Fruit fly (Drosophila melanogaster) whole organism, embryonic: ENCODE measurements around the gene TwdlQ.

Source experiments
- Adf1 ChIP-seq: fragments of 200-800 bp; sonication (Bioruptor generic); IDR thresholded peaks from 2 replicates; pipeline ENCODE4 v1.3.6; 2022; ENCODE audit warnings: missing biosample characterization, missing genetic modification characterization
- Antp ChIP-seq: fragments of 200-800 bp; sonication (Bioruptor generic); optimal IDR thresholded peaks from 3 replicates; lab custom pipeline; 2016; ENCODE audit warnings: missing biosample characterization, missing genetic modification characterization
- Bgb ChIP-seq: fragments of 200-800 bp; sonication (Bioruptor generic); IDR thresholded peaks from 2 replicates; pipeline ENCODE4 v1.3.6; 2022; ENCODE audit warnings: missing biosample characterization, missing genetic modification characterization; ENCODE audit not compliant: partially characterized antibody
- CG10366 ChIP-seq: fragments of 200-800 bp; sonication (Bioruptor generic); IDR thresholded peaks from 2 replicates; pipeline ENCODE4 v1.3.6; 2022; ENCODE audit warnings: missing biosample characterization, missing genetic modification characterization
- CG10565 ChIP-seq: fragments of 200-800 bp; sonication (Bioruptor generic); optimal IDR thresholded peaks from 3 replicates; lab custom pipeline; 2016; ENCODE audit warnings: missing biosample characterization, mild to moderate bottlenecking, missing genetic modification characterization
- CG11093 ChIP-seq: fragments of 200-800 bp; sonication (Bioruptor generic); IDR thresholded peaks from 3 replicates; pipeline ENCODE4 v1.3.6; 2022; ENCODE audit warnings: missing biosample characterization, missing genetic modification characterization
- CG12104 ChIP-seq: fragments of 200-800 bp; sonication (Bioruptor generic); optimal IDR thresholded peaks from 3 replicates; lab custom pipeline; 2016; ENCODE audit warnings: missing biosample characterization, missing genetic modification characterization
- CG12219 ChIP-seq: fragments of 200-800 bp; sonication (Bioruptor generic); optimal IDR thresholded peaks from 3 replicates; lab custom pipeline; 2018; ENCODE audit warnings: missing biosample characterization, mild to moderate bottlenecking, missing genetic modification characterization
- CG12942 ChIP-seq: fragments of 200-800 bp; sonication (Bioruptor generic); optimal IDR thresholded peaks from 3 replicates; lab custom pipeline; 2016; ENCODE audit warnings: missing biosample characterization, missing genetic modification characterization
- CG17829 ChIP-seq: fragments of 200-800 bp; optimal IDR thresholded peaks from 2 replicates; lab custom pipeline; 2019; ENCODE audit warnings: missing biosample characterization, mild to moderate bottlenecking, missing genetic modification characterization, moderate library complexity
- CG18764 ChIP-seq: fragments of 200-800 bp; sonication (Bioruptor generic); optimal IDR thresholded peaks from 3 replicates; lab custom pipeline; 2016; ENCODE audit warnings: missing biosample characterization, missing genetic modification characterization
- CG2875 ChIP-seq: fragments of 200-800 bp; sonication (Bioruptor generic); optimal IDR thresholded peaks from 2 replicates; lab custom pipeline; 2017; ENCODE audit warnings: missing biosample characterization, mild to moderate bottlenecking, missing genetic modification characterization, missing genetic modification reagents
- CG30020 ChIP-seq: fragments of 200-800 bp; optimal IDR thresholded peaks from 2 replicates; lab custom pipeline; 2019; ENCODE audit warnings: missing biosample characterization, mild to moderate bottlenecking, missing genetic modification characterization, moderate library complexity
- CG31224 ChIP-seq: fragments of 200-800 bp; sonication (Bioruptor generic); IDR thresholded peaks from 2 replicates; pipeline ENCODE4 v1.3.6; 2022; ENCODE audit warnings: missing biosample characterization, missing genetic modification characterization
- CG31388 ChIP-seq: fragments of 200-800 bp; sonication (Bioruptor generic); optimal IDR thresholded peaks from 2 replicates; lab custom pipeline; 2016; ENCODE audit warnings: missing biosample characterization, missing genetic modification characterization
- CG4282 ChIP-seq: fragments of 200-800 bp; sonication (Bioruptor generic); optimal IDR thresholded peaks from 2 replicates; lab custom pipeline; 2016; ENCODE audit warnings: missing biosample characterization, missing genetic modification characterization
- CG4820 ChIP-seq: fragments of 200-800 bp; sonication (Bioruptor generic); optimal IDR thresholded peaks from 3 replicates; lab custom pipeline; 2016; ENCODE audit warnings: missing biosample characterization, missing genetic modification characterization
- CG6683 ChIP-seq: fragments of 200-800 bp; sonication (Bioruptor generic); optimal IDR thresholded peaks from 2 replicates; lab custom pipeline; 2017; ENCODE audit warnings: missing biosample characterization, mild to moderate bottlenecking, missing genetic modification characterization, missing genetic modification reagents
- CG8388 ChIP-seq: fragments of 200-800 bp; sonication (Bioruptor generic); optimal IDR thresholded peaks from 2 replicates; lab custom pipeline; 2019; ENCODE audit warnings: missing biosample characterization, mild to moderate bottlenecking, missing genetic modification characterization, moderate library complexity
- CG8924 ChIP-seq: fragments of 200-800 bp; optimal IDR thresholded peaks from 3 replicates; lab custom pipeline; 2019; ENCODE audit warnings: missing biosample characterization, mild to moderate bottlenecking, missing genetic modification characterization, moderate library complexity
- Dll ChIP-seq: fragments of 200-800 bp; sonication (Bioruptor generic); IDR thresholded peaks from 4 replicates; pipeline ENCODE4 v1.3.6; 2022; ENCODE audit warnings: missing biosample characterization, missing genetic modification characterization; ENCODE audit not compliant: partially characterized antibody
- Doc3 ChIP-seq: fragments of 200-800 bp; sonication (Bioruptor generic); IDR thresholded peaks from 3 replicates; pipeline ENCODE4 v1.3.6; 2022; ENCODE audit warnings: missing biosample characterization, missing genetic modification characterization; ENCODE audit not compliant: partially characterized antibody
- HHEX ChIP-seq: fragments of 200-800 bp; sonication (Bioruptor generic); optimal IDR thresholded peaks from 3 replicates; lab custom pipeline; 2017; ENCODE audit warnings: missing biosample characterization, mild to moderate bottlenecking, missing genetic modification characterization, missing genetic modification reagents
- Mad ChIP-seq: fragments of 200-800 bp; sonication (Bioruptor generic); optimal IDR thresholded peaks from 2 replicates; lab custom pipeline; 2016; ENCODE audit warnings: missing biosample characterization, missing genetic modification characterization
- Oaz ChIP-seq: fragments of 200-800 bp; sonication (Bioruptor generic); IDR thresholded peaks from 2 replicates; pipeline ENCODE4 v1.3.6; 2022; ENCODE audit warnings: missing biosample characterization, missing genetic modification characterization
- Oli ChIP-seq: fragments of 200-800 bp; sonication (Bioruptor generic); optimal IDR thresholded peaks from 2 replicates; lab custom pipeline; 2018; ENCODE audit warnings: missing biosample characterization, mild to moderate bottlenecking, missing genetic modification characterization, moderate library complexity
- Scr ChIP-seq: fragments of 200-800 bp; sonication (Bioruptor generic); IDR thresholded peaks from 2 replicates; pipeline ENCODE4 v1.3.6; 2022; ENCODE audit warnings: missing biosample characterization, missing genetic modification characterization; ENCODE audit not compliant: partially characterized antibody
- Sox100B ChIP-seq: fragments of 200-800 bp; sonication (Bioruptor generic); optimal IDR thresholded peaks from 3 replicates; lab custom pipeline; 2018; ENCODE audit warnings: missing biosample characterization, mild to moderate bottlenecking, missing genetic modification characterization
- Vsx1 ChIP-seq: fragments of 200-800 bp; sonication (Bioruptor generic); optimal IDR thresholded peaks from 2 replicates; lab custom pipeline; 2017; ENCODE audit warnings: missing biosample characterization, mild to moderate bottlenecking, missing genetic modification characterization, missing genetic modification reagents
- ara ChIP-seq: fragments of 200-800 bp; sonication (Bioruptor generic); IDR thresholded peaks from 2 replicates; pipeline ENCODE4 v1.3.6; 2022; ENCODE audit warnings: missing biosample characterization, missing genetic modification characterization
- bsh ChIP-seq, 2 experiments: fragments of 200-800 bp; sonication (Bioruptor generic); optimal IDR thresholded peaks; 2 replicates each; lab custom pipeline; 2017 to 2018; ENCODE audit warnings: mild to moderate bottlenecking in 2 of 2, missing biosample characterization in 2 of 2, missing genetic modification characterization in 2 of 2, moderate library complexity in 1 of 2
- cato ChIP-seq: fragments of 200-800 bp; sonication (Bioruptor generic); optimal IDR thresholded peaks from 2 replicates; lab custom pipeline; 2016; ENCODE audit warnings: missing biosample characterization, missing genetic modification characterization, borderline replicate concordance
- croc ChIP-seq: fragments of 200-800 bp; sonication (Bioruptor generic); conservative IDR thresholded peaks from 3 replicates; pipeline ENCODE4 v1.3.6; 2022; ENCODE audit warnings: missing biosample characterization, missing genetic modification characterization
- crp ChIP-seq, 2 experiments: fragments of 200-800 bp; sonication (Bioruptor generic); optimal IDR thresholded peaks; 2 replicates in 1 of 2; 3 replicates in 1 of 2; lab custom pipeline; 2017; ENCODE audit warnings: missing biosample characterization in 2 of 2, missing genetic modification characterization in 2 of 2, mild to moderate bottlenecking in 1 of 2, moderate library complexity in 1 of 2
- dpn ChIP-seq, 2 experiments: fragments of 200-800 bp; sonication (Bioruptor generic); optimal IDR thresholded peaks; 3 replicates each; lab custom pipeline; 2016; ENCODE audit warnings: missing biosample characterization in 2 of 2, missing genetic modification characterization in 2 of 2
- ftz-f1 ChIP-seq: fragments of 200-800 bp; sonication (Bioruptor generic); optimal IDR thresholded peaks from 2 replicates; lab custom pipeline; 2016; ENCODE audit warnings: missing biosample characterization, missing genetic modification characterization
- grn ChIP-seq: fragments of 200-800 bp; sonication (Bioruptor generic); optimal IDR thresholded peaks from 3 replicates; lab custom pipeline; 2017; ENCODE audit warnings: missing biosample characterization, missing genetic modification characterization
- gro ChIP-seq: fragments of 200-800 bp; sonication (Bioruptor generic); optimal IDR thresholded peaks from 2 replicates; lab custom pipeline; 2016; ENCODE audit warnings: missing biosample characterization, missing genetic modification characterization
- hth ChIP-seq: fragments of >200 bp; optimal IDR thresholded peaks from 2 replicates; lab custom pipeline; 2017; ENCODE audit warnings: inconsistent platforms
- jigr1 ChIP-seq: fragments of 200-800 bp; sonication (Bioruptor generic); IDR thresholded peaks from 3 replicates; pipeline ENCODE4 v1.3.6; 2022; ENCODE audit warnings: missing biosample characterization, missing genetic modification characterization
- jing ChIP-seq: fragments of 200-800 bp; sonication (Bioruptor generic); optimal IDR thresholded peaks from 2 replicates; lab custom pipeline; 2018; ENCODE audit warnings: missing biosample characterization, mild to moderate bottlenecking, missing genetic modification characterization
- lab ChIP-seq: fragments of 200-800 bp; sonication (Bioruptor generic); optimal IDR thresholded peaks from 3 replicates; lab custom pipeline; 2017; ENCODE audit warnings: missing biosample characterization, missing genetic modification characterization, mild to moderate bottlenecking, moderate library complexity, missing genetic modification reagents
- maf-S ChIP-seq: fragments of 200-800 bp; sonication (Bioruptor generic); optimal IDR thresholded peaks from 2 replicates; lab custom pipeline; 2016; ENCODE audit warnings: missing biosample characterization, missing genetic modification characterization
- org-1 ChIP-seq: fragments of 200-800 bp; sonication (Bioruptor generic); optimal IDR thresholded peaks from 2 replicates; lab custom pipeline; 2017; ENCODE audit warnings: missing biosample characterization, missing genetic modification characterization
- pnt ChIP-seq: fragments of 200-800 bp; sonication (Bioruptor generic); optimal IDR thresholded peaks from 3 replicates; lab custom pipeline; 2016; ENCODE audit warnings: missing biosample characterization, missing genetic modification characterization
- pum ChIP-seq: fragments of 200-800 bp; sonication (Bioruptor generic); optimal IDR thresholded peaks from 2 replicates; lab custom pipeline; 2016; ENCODE audit warnings: missing biosample characterization, missing genetic modification characterization
- sisA ChIP-seq: fragments of 200-800 bp; sonication (Bioruptor generic); IDR thresholded peaks from 2 replicates; pipeline ENCODE4 v1.3.6; 2022; ENCODE audit warnings: missing biosample characterization, missing genetic modification characterization
- sna ChIP-seq: fragments of 200-800 bp; sonication (Bioruptor generic); IDR thresholded peaks from 2 replicates; pipeline ENCODE4 v1.3.6; 2022; ENCODE audit warnings: missing biosample characterization, missing genetic modification characterization; ENCODE audit not compliant: partially characterized antibody
- toy ChIP-seq: fragments of 200-800 bp; sonication (Bioruptor generic); IDR thresholded peaks from 2 replicates; pipeline ENCODE4 v1.3.6; 2022; ENCODE audit warnings: missing biosample characterization, missing genetic modification characterization
- tx ChIP-seq: fragments of 200-800 bp; sonication (Bioruptor generic); optimal IDR thresholded peaks from 2 replicates; lab custom pipeline; 2016; ENCODE audit warnings: missing biosample characterization, missing genetic modification characterization
- wek ChIP-seq: fragments of 200-800 bp; sonication (Bioruptor generic); optimal IDR thresholded peaks from 3 replicates; lab custom pipeline; 2018; ENCODE audit warnings: missing biosample characterization, mild to moderate bottlenecking, missing genetic modification characterization, moderate library complexity
- zfh1 ChIP-seq: fragments of 200-800 bp; sonication (Bioruptor generic); IDR thresholded peaks from 3 replicates; pipeline ENCODE4 v1.3.6; 2022; ENCODE audit warnings: missing biosample characterization, missing genetic modification characterization

TwdlQ gene

DNA sequence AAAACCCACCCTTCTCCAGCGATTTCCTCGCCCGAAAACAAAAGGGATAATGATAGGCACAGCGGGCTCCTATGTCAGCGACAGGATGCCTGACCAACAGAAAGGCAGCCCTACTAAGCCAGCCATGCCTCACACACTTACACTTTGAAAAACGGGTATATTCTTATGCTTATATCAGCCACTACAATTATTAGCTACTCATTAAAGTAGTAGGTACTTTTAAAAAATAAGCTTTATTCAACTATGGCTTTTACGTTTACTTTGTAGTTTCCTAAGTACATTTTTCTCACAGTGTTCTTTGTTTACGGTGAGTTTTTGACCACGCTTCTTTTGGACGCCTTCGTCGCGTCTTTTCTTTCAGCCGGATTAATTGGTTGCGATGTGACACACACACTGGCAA is 3.2 kb downstream of the TwdlQ start (continued):
- no peak for TF ChIP-seq org-1 (GFP tag; lab: Kevin White, UChicago)
- TF ChIP-seq pnt (GFP tag; lab: Kevin White, UChicago): no peak
- TF ChIP-seq gro (GFP tag; lab: Kevin White, UChicago): no peak
- TF ChIP-seq Vsx1 (GFP tag; lab: Kevin White, UChicago): no peak
- TF ChIP-seq CG17829 (tag; lab: Kevin White, UChicago): no peak
- no peak for TF ChIP-seq Oaz (GFP tag; lab: Robert Waterston, UW)
- no peak for TF ChIP-seq CG10565 (GFP tag; lab: Kevin White, UChicago)
- no peak for TF ChIP-seq Scr
- TF ChIP-seq Bgb (GFP tag; lab: Robert Waterston, UW): no peak
- no peak for TF ChIP-seq Oli (tag; lab: Kevin White, UChicago)
- TF ChIP-seq CG4282 (GFP tag; lab: Kevin White, UChicago): no peak
- TF ChIP-seq Doc3 (GFP tag; lab: Robert Waterston, UW): no peak
- no peak for TF ChIP-seq CG4820 (GFP tag; lab: Kevin White, UChicago)
- TF ChIP-seq CG2875 (GFP tag; lab: Kevin White, UChicago): no peak
- TF ChIP-seq CG12942: no peak
- TF ChIP-seq jigr1 (GFP tag; lab: Robert Waterston, UW): no peak
- TF ChIP-seq Dll: no peak
- TF ChIP-seq hth (lab: Kevin White, UChicago): no peak
- no peak for TF ChIP-seq CG8388
- TF ChIP-seq bsh (GFP tag; optimal IDR thresholded peaks at IDR 0.05; lab: Kevin White, UChicago): no peak
- TF ChIP-seq CG12219: no peak
- TF ChIP-seq CG8924 (tag; lab: Kevin White, UChicago): no peak
- TF ChIP-seq Adf1 (GFP tag; lab: Robert Waterston, UW): no peak
- TF ChIP-seq Mad (GFP tag; lab: Kevin White, UChicago): no peak
- TF ChIP-seq dpn (GFP tag; optimal IDR thresholded peaks at IDR 0.05; lab: Kevin White, UChicago): no peak
- TF ChIP-seq pum (GFP tag; lab: Kevin White, UChicago): no peak
- TF ChIP-seq Sox100B (GFP tag; lab: Kevin White, UChicago): no peak
- no peak for TF ChIP-seq CG31224 (GFP tag; lab: Robert Waterston, UW)
- TF ChIP-seq croc: no peak
- no peak for TF ChIP-seq cato (GFP tag; lab: Kevin White, UChicago)
- TF ChIP-seq crp (GFP tag; optimal IDR thresholded peaks at IDR 0.05; lab: Kevin White, UChicago): no peak
- TF ChIP-seq lab (GFP tag; lab: Kevin White, UChicago): peak; percentile 52
- TF ChIP-seq CG30020 (tag; lab: Kevin White, UChicago): no peak
- no peak for TF ChIP-seq maf-S (GFP tag; lab: Kevin White, UChicago)
- TF ChIP-seq CG18764: no peak
- TF ChIP-seq wek (GFP tag; lab: Kevin White, UChicago): no peak
- TF ChIP-seq ftz-f1: no peak
- peak; percentile 34; the same call in 1 of the 2 replicates for TF ChIP-seq CG10366 (GFP tag; lab: Robert Waterston, UW)
- TF ChIP-seq jing: no peak
- no peak for TF ChIP-seq CG12104 (GFP tag; lab: Kevin White, UChicago)
- TF ChIP-seq CG6683: no peak
- no peak for TF ChIP-seq CG31388 (GFP tag; lab: Kevin White, UChicago)
- TF ChIP-seq grn (GFP tag; lab: Kevin White, UChicago): no peak
- TF ChIP-seq tx: no peak
- no peak for TF ChIP-seq HHEX (GFP tag; lab: Kevin White, UChicago)
- TF ChIP-seq CG11093: no peak
- TF ChIP-seq sna (GFP tag; lab: Robert Waterston, UW): no peak
- no peak for TF ChIP-seq ara
- TF ChIP-seq Antp: no peak
- TF ChIP-seq sisA (GFP tag; lab: Robert Waterston, UW): peak; percentile 11; the same call in 1 of the 2 replicates
- no peak for TF ChIP-seq zfh1 (GFP tag; lab: Robert Waterston, UW)
- no peak for TF ChIP-seq toy (GFP tag; lab: Robert Waterston, UW)
